Worm (Caenorhabditis elegans) whole organism, L3 larva: ENCODE results near the gene M163.7.

Experiments
- ceh-28 ChIP-seq: fragments of 150-350 bp; optimal IDR thresholded peaks from 2 replicates; lab custom pipeline; 2014; ENCODE audit warnings: missing biosample characterization, missing genetic modification reagents, missing genetic modification characterization
- fkh-10 ChIP-seq: sonication (generic microtip); optimal IDR thresholded peaks from 2 replicates; lab custom pipeline; 2017; ENCODE audit warnings: missing biosample characterization, missing genetic modification reagents, missing genetic modification characterization
- fos-1 ChIP-seq: fragments of 150-350 bp; optimal IDR thresholded peaks from 2 replicates; lab custom pipeline; 2014; ENCODE audit warnings: missing biosample characterization, missing genetic modification characterization
- nhr-11 ChIP-seq: fragments of 150-350 bp; optimal IDR thresholded peaks from 2 replicates; lab custom pipeline; 2014; ENCODE audit warnings: missing biosample characterization, missing genetic modification characterization
- nhr-237 ChIP-seq: fragments of 150-350 bp; optimal IDR thresholded peaks from 2 replicates; lab custom pipeline; 2014; ENCODE audit warnings: missing biosample characterization, missing genetic modification characterization
- snpc-4 ChIP-seq: fragments of 150-350 bp; optimal IDR thresholded peaks from 2 replicates; lab custom pipeline; 2014; ENCODE audit warnings: missing biosample characterization, missing genetic modification characterization

DNA sequence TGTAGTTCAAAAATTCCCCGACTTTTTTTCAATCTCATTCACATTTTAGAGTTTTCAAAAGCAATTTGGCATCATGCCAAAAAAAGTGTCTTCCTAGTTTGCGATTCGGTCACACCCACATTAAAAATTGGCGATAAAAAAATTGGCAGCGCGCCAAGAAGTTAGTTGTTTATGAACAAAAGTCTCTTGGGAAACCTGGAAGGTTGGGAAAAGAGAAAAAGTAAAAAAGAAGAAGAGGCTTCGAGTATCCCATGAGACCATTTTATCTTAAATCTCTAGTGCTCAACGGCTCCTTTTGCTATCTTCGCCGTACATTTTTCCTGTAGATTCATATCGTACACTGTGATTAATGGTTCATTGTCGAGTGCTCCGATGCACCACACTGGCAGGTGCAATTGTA lies 23.2 kb downstream of the M163.7 start:
- TF ChIP-seq fkh-10 (GFP tag; lab: Kevin White, UChicago) (no peak), snpc-4 (tag; lab: Kevin White, UChicago) (no peak), ceh-28 (tag; lab: Kevin White, UChicago) (no peak), nhr-237 (tag; lab: Kevin White, UChicago) (no peak), fos-1 (tag; lab: Kevin White, UChicago) (no peak), nhr-11 (no peak)
